Worm (Caenorhabditis elegans) whole organism, early embryonic: ENCODE data around the gene pcyt-1.

Experiments used
- F13C5.2 ChIP-seq: sonication (generic microtip); optimal IDR thresholded peaks from 2 replicates; lab custom pipeline; 2017; ENCODE audit warnings: mild to moderate bottlenecking, missing genetic modification characterization, inconsistent platforms, missing compliant biosample characterization
- ama-1 ChIP-seq: fragments of 150-350 bp; optimal IDR thresholded peaks from 2 replicates; lab custom pipeline; 2014

DNA sequence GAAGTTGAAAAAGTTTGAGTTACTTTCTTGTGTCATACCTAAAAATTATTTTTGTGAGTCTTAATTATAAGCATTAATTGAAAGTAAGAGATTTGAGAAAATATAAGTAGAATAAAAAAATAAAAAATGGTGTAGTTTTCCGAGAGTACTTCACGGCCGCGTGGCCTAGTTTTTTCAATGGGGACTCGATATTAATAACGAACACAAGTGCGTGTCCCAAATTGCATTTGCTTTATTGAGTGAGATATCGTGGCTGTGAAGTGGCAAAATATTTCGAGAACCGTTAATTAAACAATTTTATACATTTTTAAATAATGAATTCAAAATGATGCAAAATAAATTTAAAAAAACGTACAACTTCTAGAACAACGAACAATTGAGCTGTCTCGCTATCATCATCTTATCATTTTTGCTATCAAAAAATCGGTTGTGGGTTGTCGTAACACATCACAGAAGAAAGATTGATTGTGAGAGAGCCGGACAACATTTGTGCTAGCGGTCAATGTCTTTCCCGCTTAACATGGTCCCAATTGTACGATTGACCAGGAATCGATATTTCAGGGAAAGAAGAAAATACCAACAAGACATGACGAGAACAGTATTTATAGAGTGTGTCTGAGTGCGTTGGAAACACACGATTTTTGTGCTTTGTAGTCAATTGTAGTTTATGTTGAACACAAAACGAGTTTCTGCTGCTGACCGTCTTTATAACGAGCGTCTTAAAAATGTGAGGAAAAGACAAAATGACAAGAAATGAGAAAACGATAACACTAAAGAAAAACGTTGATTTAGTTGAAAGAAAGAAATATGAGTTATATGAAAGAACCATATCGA, 2.3 kb upstream of the pcyt-1 start, which contains the start of gene apy-1:
- TF ChIP-seq F13C5.2 (tag; lab: Kevin White, UChicago) (no peak), ama-1 (lab: Kevin White, UChicago) (no peak)
